Worm (Caenorhabditis elegans) whole organism, L4 larva: ENCODE results near the gene upb-1.

Experiments
- F10B5.3 ChIP-seq: sonication (generic microtip); optimal IDR thresholded peaks from 2 replicates; lab custom pipeline; 2016; ENCODE audit warnings: mild to moderate bottlenecking, missing genetic modification characterization, missing compliant biosample characterization
- ama-1 ChIP-seq: fragments of 150-350 bp; optimal IDR thresholded peaks from 2 replicates; lab custom pipeline; 2014; ENCODE audit warnings: inconsistent platforms, mixed read lengths
- dmd-8 ChIP-seq: fragments of 200-800 bp; sonication (Bioruptor generic); IDR thresholded peaks from 2 replicates; pipeline ENCODE4 v1.3.6; 2022; ENCODE audit warnings: missing genetic modification characterization, missing compliant biosample characterization
- egl-27 ChIP-seq: sonication (generic microtip); optimal IDR thresholded peaks from 3 replicates; lab custom pipeline; 2017; ENCODE audit warnings: missing biosample characterization, missing genetic modification reagents, missing genetic modification characterization
- fkh-10 ChIP-seq: fragments of 150-350 bp; optimal IDR thresholded peaks from 2 replicates; lab custom pipeline; 2014; ENCODE audit warnings: missing biosample characterization, missing genetic modification reagents, missing genetic modification characterization
- lin-15B ChIP-seq: fragments of 150-350 bp; sonication (generic microtip); optimal IDR thresholded peaks from 3 replicates; lab custom pipeline; 2014; ENCODE audit warnings: missing biosample characterization, missing genetic modification characterization
- lin-29 ChIP-seq: fragments of 200-800 bp; sonication (Bioruptor generic); IDR thresholded peaks from 2 replicates; pipeline ENCODE4 v1.3.6; 2022; ENCODE audit warnings: missing genetic modification reagents, missing genetic modification characterization, missing compliant biosample characterization
- lin-38 ChIP-seq: fragments of 200-800 bp; sonication (Bioruptor generic); IDR thresholded peaks from 2 replicates; pipeline ENCODE4 v1.3.6; 2022; ENCODE audit warnings: missing genetic modification reagents, missing genetic modification characterization, missing compliant biosample characterization
- lsy-2 ChIP-seq, 2 experiments: fragments of 150-350 bp in 1 of 2; sonication (generic microtip) in 1 of 2; optimal IDR thresholded peaks; 2 replicates each; lab custom pipeline; 2014 to 2017; ENCODE audit warnings: missing biosample characterization in 2 of 2, missing genetic modification characterization in 2 of 2
- nhr-25 ChIP-seq: sonication (generic microtip); optimal IDR thresholded peaks from 2 replicates; lab custom pipeline; 2017; ENCODE audit warnings: missing genetic modification characterization, mild to moderate bottlenecking, missing compliant biosample characterization, antibody characterized with exemption, moderate library complexity, borderline replicate concordance; ENCODE audit not compliant: insufficient read depth
- pha-4 ChIP-seq, 2 experiments: fragments of 150-350 bp in 1 of 2; fragments of 200-800 bp in 1 of 2; sonication (Bioruptor generic) in 1 of 2; IDR thresholded peaks in 1 of 2; optimal IDR thresholded peaks in 1 of 2; 2 replicates each; pipeline versions ENCODE4 v1.3.6 to Lab custom; 2014 to 2022; ENCODE audit warnings: missing genetic modification characterization in 2 of 2, missing genetic modification reagents in 2 of 2, missing biosample characterization in 1 of 2, missing compliant biosample characterization in 1 of 2
- snpc-4 ChIP-seq: fragments of 150-350 bp; optimal IDR thresholded peaks from 2 replicates; lab custom pipeline; 2014; ENCODE audit warnings: missing biosample characterization, missing genetic modification characterization
- unc-62 ChIP-seq, 3 experiments: fragments of 150-350 bp in 1 of 3; sonication (generic microtip); optimal IDR thresholded peaks in 2 of 3; peaks in 1 of 3; 1 replicate in 1 of 3; 2 replicates in 2 of 3; lab custom pipeline; 2014 to 2017; ENCODE audit warnings: missing biosample characterization in 3 of 3, missing genetic modification characterization in 3 of 3, missing genetic modification reagents in 3 of 3, missing genotype in 1 of 3

ce11 chrII:6294261-6294660 is 4.4 kb upstream of the upb-1 start, which contains the start of gene mps-1:
- TF ChIP-seq pha-4 (GFP tag; IDR thresholded peaks at IDR 0.05; lab: Robert Waterston, UW) (no peak), pha-4 (tag; optimal IDR thresholded peaks at IDR 0.05; lab: Kevin White, UChicago) (no peak), unc-62 (GFP tag; optimal IDR thresholded peaks at IDR 0.05 in 1 of 2; lab: Kevin White, UChicago) (no peak), unc-62 (tag; optimal IDR thresholded peaks at IDR 0.05; lab: Kevin White, UChicago) (no peak), lsy-2 (tag; optimal IDR thresholded peaks at IDR 0.05; lab: Kevin White, UChicago) (no peak), fkh-10 (GFP tag; lab: Kevin White, UChicago) (no peak), lin-29 (GFP tag; lab: Robert Waterston, UW) (no peak), lin-15B (tag; lab: Kevin White, UChicago) (no peak), snpc-4 (tag; lab: Kevin White, UChicago) (no peak), nhr-25 (tag; lab: Kevin White, UChicago) (no peak), F10B5.3 (tag; lab: Kevin White, UChicago) (no peak), dmd-8 (no peak), egl-27 (no peak), lin-38 (GFP tag; lab: Robert Waterston, UW) (no peak), ama-1 (lab: Kevin White, UChicago) (no peak)
